Fruit fly (Drosophila melanogaster) whole organism, embryonic: ENCODE measurements around the gene CG10301.

Experiments
- ATbp ChIP-seq: fragments of 200-800 bp; sonication (Bioruptor generic); optimal IDR thresholded peaks from 2 replicates; lab custom pipeline; 2017; ENCODE audit warnings: missing biosample characterization, mild to moderate bottlenecking, missing genetic modification characterization, missing genetic modification reagents
- Antp ChIP-seq: fragments of 200-800 bp; sonication (Bioruptor generic); optimal IDR thresholded peaks from 3 replicates; lab custom pipeline; 2016; ENCODE audit warnings: missing biosample characterization, missing genetic modification characterization
- CG10565 ChIP-seq: fragments of 200-800 bp; sonication (Bioruptor generic); optimal IDR thresholded peaks from 3 replicates; lab custom pipeline; 2016; ENCODE audit warnings: missing biosample characterization, mild to moderate bottlenecking, missing genetic modification characterization
- CG11093 ChIP-seq: fragments of 200-800 bp; sonication (Bioruptor generic); IDR thresholded peaks from 3 replicates; pipeline ENCODE4 v1.3.6; 2022; ENCODE audit warnings: missing biosample characterization, missing genetic modification characterization
- CG11695 ChIP-seq: fragments of 200-800 bp; sonication (Bioruptor generic); IDR thresholded peaks from 3 replicates; pipeline ENCODE4 v1.3.6; 2022; ENCODE audit warnings: missing biosample characterization, missing genetic modification characterization
- CG12071 ChIP-seq: fragments of 200-800 bp; sonication (Bioruptor generic); optimal IDR thresholded peaks from 3 replicates; lab custom pipeline; 2018; ENCODE audit warnings: missing biosample characterization, mild to moderate bottlenecking, missing genetic modification characterization
- CG12391 ChIP-seq: fragments of 200-800 bp; sonication (Bioruptor generic); optimal IDR thresholded peaks from 3 replicates; lab custom pipeline; 2018; ENCODE audit warnings: missing biosample characterization, mild to moderate bottlenecking, missing genetic modification characterization, moderate library complexity
- CG12942 ChIP-seq: fragments of 200-800 bp; sonication (Bioruptor generic); optimal IDR thresholded peaks from 3 replicates; lab custom pipeline; 2016; ENCODE audit warnings: missing biosample characterization, missing genetic modification characterization
- CG13296 ChIP-seq: fragments of 200-800 bp; sonication (Bioruptor generic); optimal IDR thresholded peaks from 3 replicates; lab custom pipeline; 2018; ENCODE audit warnings: missing biosample characterization, mild to moderate bottlenecking, missing genetic modification characterization
- CG14860 ChIP-seq: fragments of 200-800 bp; sonication (Bioruptor generic); IDR thresholded peaks from 3 replicates; pipeline ENCODE4 v1.3.6; 2022; ENCODE audit warnings: missing biosample characterization, missing genetic modification characterization; ENCODE audit not compliant: partially characterized antibody
- CG15479 ChIP-seq: fragments of 200-800 bp; sonication (Bioruptor generic); optimal IDR thresholded peaks from 3 replicates; lab custom pipeline; 2019; ENCODE audit warnings: missing biosample characterization, mild to moderate bottlenecking, missing genetic modification characterization, moderate library complexity
- CG15514 ChIP-seq: fragments of 200-800 bp; sonication (Bioruptor generic); optimal IDR thresholded peaks from 3 replicates; lab custom pipeline; 2017; ENCODE audit warnings: missing biosample characterization, missing genetic modification characterization, mild to moderate bottlenecking, moderate library complexity, missing genetic modification reagents
- CG1647 ChIP-seq: fragments of 200-800 bp; sonication (Bioruptor generic); optimal IDR thresholded peaks from 3 replicates; lab custom pipeline; 2016; ENCODE audit warnings: missing biosample characterization, missing genetic modification characterization
- CG17802 ChIP-seq: fragments of 200-800 bp; sonication (Bioruptor generic); optimal IDR thresholded peaks from 2 replicates; lab custom pipeline; 2018; ENCODE audit warnings: missing biosample characterization, mild to moderate bottlenecking, missing genetic modification characterization, moderate library complexity
- CG17829 ChIP-seq: fragments of 200-800 bp; optimal IDR thresholded peaks from 2 replicates; lab custom pipeline; 2019; ENCODE audit warnings: missing biosample characterization, mild to moderate bottlenecking, missing genetic modification characterization, moderate library complexity
- CG34376 ChIP-seq: fragments of 200-800 bp; sonication (Bioruptor generic); optimal IDR thresholded peaks from 2 replicates; lab custom pipeline; 2018; ENCODE audit warnings: missing biosample characterization, mild to moderate bottlenecking, missing genetic modification characterization
- CG3995 ChIP-seq: fragments of 200-800 bp; sonication (Bioruptor generic); optimal IDR thresholded peaks from 3 replicates; lab custom pipeline; 2016; ENCODE audit warnings: missing biosample characterization, missing genetic modification characterization
- CG4328 ChIP-seq: fragments of 200-800 bp; sonication (Bioruptor generic); optimal IDR thresholded peaks from 3 replicates; lab custom pipeline; 2017; ENCODE audit warnings: missing biosample characterization, missing genetic modification reagents, missing genetic modification characterization
- CG6254 ChIP-seq: fragments of 200-800 bp; sonication (Bioruptor generic); optimal IDR thresholded peaks from 3 replicates; lab custom pipeline; 2017; ENCODE audit warnings: mild to moderate bottlenecking, missing biosample characterization, missing genetic modification reagents, missing genetic modification characterization
- CG7786 ChIP-seq: fragments of 200-800 bp; sonication (Bioruptor generic); optimal IDR thresholded peaks from 2 replicates; lab custom pipeline; 2016; ENCODE audit warnings: missing biosample characterization, missing genetic modification characterization
- CG8944 ChIP-seq: fragments of 200-800 bp; sonication (Bioruptor generic); optimal IDR thresholded peaks from 3 replicates; lab custom pipeline; 2016; ENCODE audit warnings: missing biosample characterization, missing genetic modification characterization
- Dad ChIP-seq: fragments of 200-800 bp; sonication (Bioruptor generic); optimal IDR thresholded peaks from 3 replicates; lab custom pipeline; 2016; ENCODE audit warnings: missing biosample characterization, missing genetic modification characterization
- Elba2 ChIP-seq: fragments of 200-800 bp; sonication (Bioruptor generic); optimal IDR thresholded peaks from 3 replicates; lab custom pipeline; 2016; ENCODE audit warnings: missing biosample characterization, missing genetic modification characterization
- Gug ChIP-seq: fragments of 200-800 bp; sonication (Bioruptor generic); IDR thresholded peaks from 4 replicates; pipeline ENCODE4 v1.3.6; 2022; ENCODE audit warnings: missing biosample characterization, missing genetic modification characterization
- NfI ChIP-seq: fragments of 200-800 bp; sonication (Bioruptor generic); optimal IDR thresholded peaks from 3 replicates; lab custom pipeline; 2018; ENCODE audit warnings: missing biosample characterization, mild to moderate bottlenecking, missing genetic modification characterization, moderate library complexity
- PHDP ChIP-seq: fragments of 200-800 bp; sonication (Bioruptor generic); optimal IDR thresholded peaks from 3 replicates; lab custom pipeline; 2018; ENCODE audit warnings: missing biosample characterization, mild to moderate bottlenecking, missing genetic modification characterization, moderate library complexity
- Spps ChIP-seq: fragments of 200-800 bp; sonication (Bioruptor generic); optimal IDR thresholded peaks from 2 replicates; lab custom pipeline; 2018; ENCODE audit warnings: missing biosample characterization, mild to moderate bottlenecking, missing genetic modification characterization
- Vsx1 ChIP-seq: fragments of 200-800 bp; sonication (Bioruptor generic); optimal IDR thresholded peaks from 2 replicates; lab custom pipeline; 2017; ENCODE audit warnings: missing biosample characterization, mild to moderate bottlenecking, missing genetic modification characterization, missing genetic modification reagents
- bsh ChIP-seq, 2 experiments: fragments of 200-800 bp; sonication (Bioruptor generic); optimal IDR thresholded peaks; 2 replicates each; lab custom pipeline; 2017 to 2018; ENCODE audit warnings: mild to moderate bottlenecking in 2 of 2, missing biosample characterization in 2 of 2, missing genetic modification characterization in 2 of 2, moderate library complexity in 1 of 2
- chif ChIP-seq, 2 experiments: fragments of 200-800 bp; sonication (Bioruptor generic); optimal IDR thresholded peaks; 3 replicates each; lab custom pipeline; 2016; ENCODE audit warnings: missing biosample characterization in 2 of 2, missing genetic modification characterization in 2 of 2
- chm ChIP-seq: fragments of 200-800 bp; sonication (Bioruptor generic); IDR thresholded peaks from 2 replicates; pipeline ENCODE4 v1.3.6; 2022; ENCODE audit warnings: missing biosample characterization, missing genetic modification characterization
- cwo ChIP-seq: fragments of 200-800 bp; sonication (Bioruptor generic); optimal IDR thresholded peaks from 3 replicates; lab custom pipeline; 2017; ENCODE audit warnings: missing biosample characterization, missing genetic modification characterization, mild to moderate bottlenecking, moderate library complexity, missing genetic modification reagents
- dan ChIP-seq: fragments of 200-800 bp; sonication (Bioruptor generic); IDR thresholded peaks from 2 replicates; pipeline ENCODE4 v1.3.6; 2022; ENCODE audit warnings: missing biosample characterization, missing genetic modification characterization
- fd3F ChIP-seq: fragments of 200-800 bp; sonication (Bioruptor generic); optimal IDR thresholded peaks from 2 replicates; lab custom pipeline; 2018; ENCODE audit warnings: missing biosample characterization, mild to moderate bottlenecking, missing genetic modification characterization, moderate library complexity
- fd64A ChIP-seq: fragments of 200-800 bp; sonication (Bioruptor generic); optimal IDR thresholded peaks from 3 replicates; lab custom pipeline; 2018; ENCODE audit warnings: missing biosample characterization, mild to moderate bottlenecking, missing genetic modification characterization
- gce ChIP-seq: fragments of 200-800 bp; sonication (Bioruptor generic); IDR thresholded peaks from 3 replicates; pipeline ENCODE4 v1.3.6; 2022; ENCODE audit warnings: missing biosample characterization, missing genetic modification characterization
- gcm ChIP-seq: fragments of 200-800 bp; sonication (Bioruptor generic); optimal IDR thresholded peaks from 2 replicates; lab custom pipeline; 2019; ENCODE audit warnings: missing biosample characterization, mild to moderate bottlenecking, missing genetic modification characterization, moderate library complexity
- gem ChIP-seq: fragments of 200-800 bp; sonication (Bioruptor generic); optimal IDR thresholded peaks from 2 replicates; lab custom pipeline; 2019; ENCODE audit warnings: missing biosample characterization, mild to moderate bottlenecking, missing genetic modification characterization, moderate library complexity
- jumu ChIP-seq: fragments of 200-800 bp; sonication (Bioruptor generic); optimal IDR thresholded peaks from 3 replicates; lab custom pipeline; 2016; ENCODE audit warnings: missing biosample characterization, missing genetic modification characterization
- klu ChIP-seq: fragments of 200-800 bp; sonication (Bioruptor generic); IDR thresholded peaks from 2 replicates; pipeline ENCODE4 v1.3.6; 2022; ENCODE audit warnings: missing biosample characterization, missing genetic modification characterization
- mirr ChIP-seq: fragments of 200-800 bp; sonication (Bioruptor generic); optimal IDR thresholded peaks from 3 replicates; lab custom pipeline; 2018; ENCODE audit warnings: missing biosample characterization, mild to moderate bottlenecking, missing genetic modification characterization
- mld ChIP-seq: fragments of 200-800 bp; sonication (Bioruptor generic); IDR thresholded peaks from 3 replicates; pipeline ENCODE4 v1.3.6; 2022; ENCODE audit warnings: missing biosample characterization, missing genetic modification characterization; ENCODE audit not compliant: partially characterized antibody
- nau ChIP-seq: fragments of 200-800 bp; sonication (Bioruptor generic); optimal IDR thresholded peaks from 3 replicates; lab custom pipeline; 2017; ENCODE audit warnings: missing biosample characterization, mild to moderate bottlenecking, missing genetic modification characterization, missing genetic modification reagents
- run ChIP-seq: fragments of 200-800 bp; sonication (Bioruptor generic); optimal IDR thresholded peaks from 3 replicates; lab custom pipeline; 2018; ENCODE audit warnings: missing biosample characterization, mild to moderate bottlenecking, missing genetic modification characterization
- salm ChIP-seq: fragments of 200-800 bp; sonication (Bioruptor generic); optimal IDR thresholded peaks from 2 replicates; lab custom pipeline; 2018; ENCODE audit warnings: missing biosample characterization, mild to moderate bottlenecking, missing genetic modification characterization
- tap ChIP-seq: fragments of 200-800 bp; optimal IDR thresholded peaks from 3 replicates; lab custom pipeline; 2019; ENCODE audit warnings: missing biosample characterization, mild to moderate bottlenecking, missing genetic modification characterization, moderate library complexity
- twi ChIP-seq: fragments of 200-800 bp; optimal IDR thresholded peaks from 2 replicates; lab custom pipeline; 2019; ENCODE audit warnings: missing biosample characterization, mild to moderate bottlenecking, missing genetic modification characterization, moderate library complexity

Gene CG10301

dm6 chr3R:23752728-23753127 is 42.8 kb downstream of the CG10301 start, which contains the start of the genes RanBP3 and Rpt5 (continued):
- TF ChIP-seq run (tag; lab: Kevin White, UChicago) = no peak
- peak; percentile 50 for TF ChIP-seq CG17829
- no peak for TF ChIP-seq PHDP (tag; lab: Kevin White, UChicago)
- no peak for TF ChIP-seq Elba2 (GFP tag; lab: Kevin White, UChicago)
- peak; percentile 92 for TF ChIP-seq mld (GFP tag; lab: Robert Waterston, UW)
- TF ChIP-seq CG11093 (GFP tag; lab: Robert Waterston, UW) = no peak
- TF ChIP-seq CG3995 (GFP tag; lab: Kevin White, UChicago) = peak; percentile 35
- TF ChIP-seq CG12942 (GFP tag; lab: Kevin White, UChicago) = peak; percentile 32
- peak; percentile 69 for TF ChIP-seq CG14860
- no peak for TF ChIP-seq salm (tag; lab: Kevin White, UChicago)
- peak in 1 of 2 experiments; percentile 9 for TF ChIP-seq bsh (GFP tag; optimal IDR thresholded peaks at IDR 0.05; lab: Kevin White, UChicago)
- no peak for TF ChIP-seq CG4328 (GFP tag; lab: Kevin White, UChicago)
- peak; percentile 33 for TF ChIP-seq CG12391
- no peak for TF ChIP-seq CG6254
- no peak for TF ChIP-seq Vsx1 (GFP tag; lab: Kevin White, UChicago)
- TF ChIP-seq gem (tag; lab: Kevin White, UChicago) = no peak
- no peak for TF ChIP-seq fd3F
- TF ChIP-seq Antp (GFP tag; lab: Kevin White, UChicago) = peak; percentile 61
- peak; percentile 56 for TF ChIP-seq CG1647
- TF ChIP-seq chm = peak; percentile 30; the same call in 1 of the 2 replicates
- TF ChIP-seq Spps (tag; lab: Kevin White, UChicago) = no peak
- TF ChIP-seq jumu = peak; percentile 49
- TF ChIP-seq CG15479 = no peak
- peak; percentile 44 for TF ChIP-seq mirr (GFP tag; lab: Kevin White, UChicago)
- TF ChIP-seq gce (GFP tag; lab: Robert Waterston, UW) = peak; percentile 17; the same call in 1 of the 3 replicates
- peak; percentile 49 for TF ChIP-seq CG13296
- TF ChIP-seq chif (GFP tag; optimal IDR thresholded peaks at IDR 0.05; lab: Kevin White, UChicago) = no peak
- no peak for TF ChIP-seq CG10565 (GFP tag; lab: Kevin White, UChicago)
- TF ChIP-seq Gug (GFP tag; lab: Robert Waterston, UW) = peak; percentile 36; the same call in 1 of the 4 replicates
- peak; percentile 62 for TF ChIP-seq NfI (GFP tag; lab: Kevin White, UChicago)
- peak; percentile 71 for TF ChIP-seq CG15514 (GFP tag; lab: Kevin White, UChicago)
- 0 out of 3 replicates have a peak, but pooled peaks have one; percentile 42 for TF ChIP-seq CG11695 (GFP tag; lab: Robert Waterston, UW)
- no peak for TF ChIP-seq ATbp (GFP tag; lab: Kevin White, UChicago)
- no peak for TF ChIP-seq cwo (GFP tag; lab: Kevin White, UChicago)
- TF ChIP-seq nau = no peak
- no peak for TF ChIP-seq gcm
- no peak for TF ChIP-seq fd64A
- no peak for TF ChIP-seq dan
- TF ChIP-seq CG17802 (tag; lab: Kevin White, UChicago) = no peak
- no peak for TF ChIP-seq twi
- TF ChIP-seq CG7786 (GFP tag; lab: Kevin White, UChicago) = peak; percentile 65
- TF ChIP-seq CG8944 (GFP tag; lab: Kevin White, UChicago) = peak; percentile 26
- no peak for TF ChIP-seq CG12071 (GFP tag; lab: Kevin White, UChicago)
- TF ChIP-seq klu = no peak
- peak; percentile 45 for TF ChIP-seq Dad
- TF ChIP-seq CG34376 (GFP tag; lab: Kevin White, UChicago) = peak; percentile 59
- TF ChIP-seq tap (tag; lab: Kevin White, UChicago) = no peak
